Fruit fly (Drosophila melanogaster): ENCODE measurements around the gene RpL34a.

RpL34a gene

DNA sequence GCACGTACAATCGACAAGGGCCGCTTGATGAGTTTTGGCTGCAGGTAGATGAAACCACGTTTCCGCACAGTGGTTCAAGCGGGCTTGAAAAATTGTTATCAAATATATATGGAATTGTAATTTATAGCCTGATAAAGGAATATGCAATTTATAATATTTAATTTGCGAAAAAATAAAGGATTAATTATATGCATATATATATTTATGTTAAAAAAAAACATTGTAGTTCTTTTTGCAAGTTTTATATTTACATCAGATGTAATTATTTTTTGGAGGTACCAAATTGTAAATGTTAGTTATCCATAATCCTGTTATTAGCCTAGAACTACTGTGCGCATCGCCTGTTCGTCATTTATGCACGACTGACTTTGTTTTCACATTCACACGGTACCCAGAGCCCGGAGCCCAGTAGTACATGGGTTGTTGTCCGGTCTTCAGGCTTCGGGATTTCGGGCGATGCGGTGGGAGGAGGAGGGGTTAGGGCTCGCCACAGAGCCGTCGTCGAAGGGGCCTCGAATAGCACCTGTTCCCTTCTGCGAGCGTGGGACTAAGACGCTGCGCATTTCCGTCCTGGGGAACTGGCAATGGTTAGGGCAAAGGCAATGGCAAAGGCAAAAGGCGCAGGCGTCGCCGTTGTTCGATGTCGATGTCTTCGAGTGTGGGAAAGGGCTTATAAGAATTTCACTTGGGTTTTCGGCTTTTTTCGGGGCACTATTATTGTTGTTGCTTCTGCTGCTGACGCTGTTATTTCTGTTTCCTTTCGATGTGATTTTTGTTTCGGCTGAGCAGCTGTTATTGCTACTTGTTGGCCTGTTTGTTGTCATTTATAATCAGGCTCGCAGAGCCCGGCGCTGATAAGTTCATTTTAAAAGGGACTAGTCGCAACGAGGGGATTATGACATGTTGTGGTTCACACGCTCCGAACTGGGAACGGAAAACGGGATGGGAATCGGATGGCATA lies 41.0 kb downstream of the RpL34a start:
- TF ChIP-seq CG14655 (GFP tag; optimal IDR thresholded peaks at IDR 0.05) (peak; percentile 89), EcR (GFP tag; optimal IDR thresholded peaks at IDR 0.05) (peak; percentile 83), CG17806 (tag; optimal IDR thresholded peaks at IDR 0.05) (peak; percentile 92), fd96Ca (GFP tag; IDR thresholded peaks at IDR 0.05) (peak; percentile 10; the same call in 1 of the 3 replicates), CG9948 (tag; optimal IDR thresholded peaks at IDR 0.05) (peak; percentile 98), CG8301 (tag; optimal IDR thresholded peaks at IDR 0.05) (peak; percentile 79), CG12605 (GFP tag; IDR thresholded peaks at IDR 0.05) (no peak), CG13204 (GFP tag; optimal IDR thresholded peaks at IDR 0.05) (peak; percentile 74), CG4496 (GFP tag; IDR thresholded peaks at IDR 0.05) (peak; percentile 24; the same call in 1 of the 3 replicates), Snoo (tag; optimal IDR thresholded peaks at IDR 0.05) (peak; percentile 93), CG10348 (GFP tag; IDR thresholded peaks at IDR 0.05) (no peak), CG15710 (tag; optimal IDR thresholded peaks at IDR 0.05) (peak; percentile 97), Ets98B (GFP tag; IDR thresholded peaks at IDR 0.05) (no peak), Pif1B (GFP tag; optimal IDR thresholded peaks at IDR 0.05) (peak; percentile 86), CG8159 (tag; optimal IDR thresholded peaks at IDR 0.05) (peak; percentile 98), gl (tag; optimal IDR thresholded peaks at IDR 0.05) (peak; percentile 73), rn (GFP tag; IDR thresholded peaks at IDR 0.05) (no peak), Pif1A (GFP tag; optimal IDR thresholded peaks at IDR 0.05) (peak; percentile 81), CG32121 (GFP tag; IDR thresholded peaks at IDR 0.05) (0 out of 2 replicates have a peak, but pooled peaks have one; percentile 24), D1 (tag; optimal IDR thresholded peaks at IDR 0.05) (peak; percentile 96), CG34367 (tag; optimal IDR thresholded peaks at IDR 0.05) (peak; percentile 93)

DNA sequence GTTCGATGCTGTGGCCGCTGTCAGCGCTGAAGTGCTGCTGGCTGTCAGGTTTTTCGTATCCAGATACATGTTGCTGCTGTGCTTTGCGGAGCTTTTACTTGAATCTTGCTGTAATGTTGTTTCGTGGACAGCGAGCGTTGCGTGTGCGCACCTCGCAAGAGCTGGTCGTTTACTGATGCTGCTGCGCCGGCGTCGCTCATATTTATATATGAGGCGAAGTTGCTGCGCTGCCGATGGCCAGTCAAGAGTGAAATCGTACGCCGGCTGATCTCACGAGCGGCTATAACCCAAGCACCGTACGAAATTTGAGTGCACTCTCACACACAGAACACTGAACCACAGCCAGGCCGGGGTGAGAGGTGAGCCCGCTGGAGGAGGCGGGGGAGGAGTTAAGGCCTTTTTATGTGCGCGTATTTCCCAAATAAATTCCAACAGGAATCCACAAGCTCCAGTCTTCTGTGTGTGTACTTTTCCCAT lies 41.7 kb downstream of the RpL34a start:
- TF ChIP-seq Ets98B (GFP tag; IDR thresholded peaks at IDR 0.05) (peak; percentile 9; the same call in 1 of the 2 replicates), CG10348 (GFP tag; IDR thresholded peaks at IDR 0.05) (no peak), EcR (GFP tag; optimal IDR thresholded peaks at IDR 0.05) (peak; percentile 51), Snoo (tag; optimal IDR thresholded peaks at IDR 0.05) (no peak)

DNA sequence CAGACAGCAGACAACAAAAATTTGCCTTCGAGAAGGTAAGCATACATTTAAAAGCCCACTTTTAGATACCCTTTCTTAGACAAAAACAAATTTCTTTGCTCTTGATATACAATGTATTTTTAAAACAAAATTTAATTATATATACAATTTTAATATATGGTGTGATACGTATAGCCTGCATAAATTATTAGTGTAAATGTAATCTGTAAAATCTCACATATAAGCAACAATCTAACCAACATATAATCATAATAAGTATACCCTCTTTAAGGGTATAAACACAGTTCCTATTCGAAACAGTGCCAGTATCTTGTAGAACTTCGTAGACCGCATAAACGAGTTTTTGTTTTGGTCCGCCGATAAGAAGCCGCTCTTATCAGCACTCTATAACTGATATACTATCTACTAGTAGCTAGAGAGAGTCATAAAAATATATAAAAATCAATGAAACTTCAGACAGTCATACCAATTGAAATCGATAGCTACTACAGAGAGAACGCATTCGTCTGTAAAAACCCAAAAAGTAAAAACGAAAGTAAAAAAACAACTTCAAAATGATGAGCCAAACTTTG lies 44.7 kb downstream of the RpL34a start, which contains the start of gene Kaz-m1:
Gene Kaz-m1 (plus strand): TSS at position 460 of the 572 bp plus-strand sequence.
- no peak for TF ChIP-seq fd96Ca (GFP tag; IDR thresholded peaks at IDR 0.05)
- TF ChIP-seq CG14655 (GFP tag; optimal IDR thresholded peaks at IDR 0.05), result peak; percentile 25
- TF ChIP-seq CG8301 (tag; optimal IDR thresholded peaks at IDR 0.05), result no peak
- no peak for TF ChIP-seq Pif1A (GFP tag; optimal IDR thresholded peaks at IDR 0.05)
- TF ChIP-seq gl (tag; optimal IDR thresholded peaks at IDR 0.05), result no peak
- no peak for TF ChIP-seq CG10348 (GFP tag; IDR thresholded peaks at IDR 0.05)
- no peak for TF ChIP-seq CG4496 (GFP tag; IDR thresholded peaks at IDR 0.05)
- no peak for TF ChIP-seq EcR (GFP tag; optimal IDR thresholded peaks at IDR 0.05)
- TF ChIP-seq Snoo (tag; optimal IDR thresholded peaks at IDR 0.05), result no peak
- no peak for TF ChIP-seq CG13204 (GFP tag; optimal IDR thresholded peaks at IDR 0.05)
- no peak for TF ChIP-seq CG12605 (GFP tag; IDR thresholded peaks at IDR 0.05)
- TF ChIP-seq CG9948 (tag; optimal IDR thresholded peaks at IDR 0.05), result peak; percentile 25
- TF ChIP-seq Ets98B (GFP tag; IDR thresholded peaks at IDR 0.05), result no peak
- TF ChIP-seq CG17806 (tag; optimal IDR thresholded peaks at IDR 0.05), result peak; percentile 16
- no peak for TF ChIP-seq D1 (tag; optimal IDR thresholded peaks at IDR 0.05)
- TF ChIP-seq rn (GFP tag; IDR thresholded peaks at IDR 0.05), result no peak
- TF ChIP-seq Pif1B (GFP tag; optimal IDR thresholded peaks at IDR 0.05), result no peak
- no peak for TF ChIP-seq CG32121 (GFP tag; IDR thresholded peaks at IDR 0.05)
- TF ChIP-seq CG34367 (tag; optimal IDR thresholded peaks at IDR 0.05), result no peak
- TF ChIP-seq CG15710 (tag; optimal IDR thresholded peaks at IDR 0.05), result peak; percentile 1
- TF ChIP-seq CG8159 (tag; optimal IDR thresholded peaks at IDR 0.05), result peak; percentile 50

DNA sequence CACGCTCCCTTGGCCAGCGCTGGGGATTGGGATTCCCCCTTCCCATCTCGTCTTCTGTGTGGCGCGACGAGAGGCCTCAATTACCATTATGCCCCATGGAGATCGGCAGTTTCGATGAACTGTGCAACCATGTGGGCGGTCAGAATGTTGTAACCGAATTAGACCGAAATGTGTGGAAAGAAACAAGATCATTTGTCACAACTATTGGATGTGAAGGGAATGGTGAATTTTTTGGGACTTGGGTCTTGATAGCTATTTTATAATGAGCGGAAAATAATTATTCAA lies 45.5 kb downstream of the RpL34a start:
- TF ChIP-seq CG15710 (tag; optimal IDR thresholded peaks at IDR 0.05) (no peak), CG32121 (GFP tag; IDR thresholded peaks at IDR 0.05) (no peak), gl (tag; optimal IDR thresholded peaks at IDR 0.05) (no peak), CG34367 (tag; optimal IDR thresholded peaks at IDR 0.05) (no peak), CG14655 (GFP tag; optimal IDR thresholded peaks at IDR 0.05) (no peak)

DNA sequence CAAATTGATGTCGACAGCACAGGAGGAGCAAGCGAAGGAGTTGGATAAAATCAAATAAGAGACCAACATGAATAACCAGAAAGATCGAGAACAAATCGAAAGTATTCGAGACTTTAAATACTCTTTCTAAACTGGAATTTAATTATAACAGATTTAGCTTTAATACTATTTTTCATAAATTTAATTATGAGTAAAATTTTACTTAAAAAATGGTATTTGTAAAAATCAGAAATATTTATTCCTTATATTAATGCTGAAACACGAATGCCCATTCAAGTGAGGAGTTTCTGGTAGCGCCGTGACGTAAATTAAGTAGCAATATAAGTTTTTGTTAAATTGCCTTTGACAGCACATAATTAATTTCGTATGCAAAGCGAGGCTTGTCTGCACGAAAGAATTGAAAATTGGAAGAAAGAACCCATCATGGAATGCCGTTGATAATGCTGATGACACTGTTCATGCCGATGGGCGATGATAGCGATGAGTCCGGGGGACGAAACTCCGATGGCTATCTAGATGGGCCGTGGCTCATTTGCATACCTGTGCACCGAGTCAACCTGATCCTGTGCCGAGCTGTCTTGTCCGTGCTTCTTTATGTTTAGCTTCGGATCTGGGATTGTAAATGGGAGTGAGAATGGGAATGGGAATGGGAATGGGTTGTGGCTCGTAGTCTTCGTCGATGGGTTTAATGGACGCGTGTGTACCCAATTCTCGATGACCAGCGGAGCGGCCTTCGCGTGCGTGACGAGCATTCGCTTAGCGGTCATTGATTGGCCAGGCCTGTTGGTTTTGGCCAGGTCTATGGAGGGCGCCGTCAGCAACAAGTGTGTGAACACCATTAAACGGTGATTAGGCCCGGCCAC lies 46.0 kb downstream of the RpL34a start:
- peak; percentile 90 for TF ChIP-seq EcR (GFP tag; optimal IDR thresholded peaks at IDR 0.05)
- no peak for TF ChIP-seq CG32121 (GFP tag; IDR thresholded peaks at IDR 0.05)
- TF ChIP-seq Pif1A (GFP tag; optimal IDR thresholded peaks at IDR 0.05), result peak; percentile 30
- peak; percentile 40 for TF ChIP-seq CG13204 (GFP tag; optimal IDR thresholded peaks at IDR 0.05)
- TF ChIP-seq D1 (tag; optimal IDR thresholded peaks at IDR 0.05), result peak; percentile 42
- TF ChIP-seq CG15710 (tag; optimal IDR thresholded peaks at IDR 0.05), result peak; percentile 75
- peak; percentile 68 for TF ChIP-seq CG9948 (tag; optimal IDR thresholded peaks at IDR 0.05)
- TF ChIP-seq gl (tag; optimal IDR thresholded peaks at IDR 0.05), result no peak
- TF ChIP-seq CG14655 (GFP tag; optimal IDR thresholded peaks at IDR 0.05), result peak; percentile 67
- TF ChIP-seq rn (GFP tag; IDR thresholded peaks at IDR 0.05), result no peak
- TF ChIP-seq CG12605 (GFP tag; IDR thresholded peaks at IDR 0.05), result no peak
- peak; percentile 65; the same call in 1 of the 3 replicates for TF ChIP-seq CG4496 (GFP tag; IDR thresholded peaks at IDR 0.05)
- peak; percentile 54 for TF ChIP-seq CG34367 (tag; optimal IDR thresholded peaks at IDR 0.05)
- TF ChIP-seq CG10348 (GFP tag; IDR thresholded peaks at IDR 0.05), result no peak
- peak; percentile 37 for TF ChIP-seq Snoo (tag; optimal IDR thresholded peaks at IDR 0.05)
- peak; percentile 18 for TF ChIP-seq Pif1B (GFP tag; optimal IDR thresholded peaks at IDR 0.05)
- TF ChIP-seq fd96Ca (GFP tag; IDR thresholded peaks at IDR 0.05), result 0 out of 3 replicates have a peak, but pooled peaks have one; percentile 13
- peak; percentile 66 for TF ChIP-seq CG8301 (tag; optimal IDR thresholded peaks at IDR 0.05)
- peak; percentile 73 for TF ChIP-seq CG8159 (tag; optimal IDR thresholded peaks at IDR 0.05)
- peak; percentile 76 for TF ChIP-seq CG17806 (tag; optimal IDR thresholded peaks at IDR 0.05)
- no peak for TF ChIP-seq Ets98B (GFP tag; IDR thresholded peaks at IDR 0.05)

Measured in whole organism, pupa.